Worm (Caenorhabditis elegans) whole organism, L1 larva: ENCODE data around the gene C55A6.7.

Experiments
- C16A3.4 ChIP-seq: fragments of 150-350 bp; optimal IDR thresholded peaks from 2 replicates; lab custom pipeline; 2014; ENCODE audit warnings: missing biosample characterization, missing genetic modification characterization
- F16B12.6 ChIP-seq: fragments of 150-350 bp; optimal IDR thresholded peaks from 2 replicates; lab custom pipeline; 2014; ENCODE audit warnings: missing biosample characterization, missing genetic modification characterization
- ama-1 ChIP-seq: fragments of 150-350 bp; optimal IDR thresholded peaks from 2 replicates; lab custom pipeline; 2014
- blmp-1 ChIP-seq: fragments of 150-350 bp; optimal IDR thresholded peaks from 2 replicates; lab custom pipeline; 2014; ENCODE audit warnings: missing biosample characterization, missing genetic modification characterization
- ceh-63 ChIP-seq: fragments of 200-800 bp; sonication (Bioruptor generic); optimal IDR thresholded peaks from 2 replicates; lab custom pipeline; 2018; ENCODE audit warnings: mild to moderate bottlenecking, missing genetic modification characterization, missing compliant biosample characterization
- ceh-8 ChIP-seq: fragments of 200-800 bp; sonication (Bioruptor generic); optimal IDR thresholded peaks from 2 replicates; lab custom pipeline; 2018; ENCODE audit warnings: mild to moderate bottlenecking, missing genetic modification characterization, moderate library complexity, missing compliant biosample characterization
- ceh-82 ChIP-seq, 3 experiments: fragments of 150-350 bp in 1 of 3; sonication (generic microtip) in 2 of 3; optimal IDR thresholded peaks; 2 replicates each; lab custom pipeline; 2014 to 2017; ENCODE audit warnings: missing biosample characterization in 3 of 3, missing genetic modification characterization in 3 of 3
- ceh-88 ChIP-seq: fragments of 200-800 bp; sonication (Bioruptor generic); IDR thresholded peaks from 2 replicates; pipeline ENCODE4 v1.3.6; 2022; ENCODE audit warnings: missing genetic modification characterization, missing compliant biosample characterization
- dpl-1 ChIP-seq, 3 experiments: fragments of 150-350 bp in 2 of 3; sonication (generic microtip) in 1 of 3; optimal IDR thresholded peaks; 2 replicates each; lab custom pipeline; 2014 to 2017; ENCODE audit warnings: missing biosample characterization in 3 of 3, missing genetic modification characterization in 3 of 3, missing genetic modification reagents in 3 of 3
- dsc-1 ChIP-seq: sonication (generic microtip); optimal IDR thresholded peaks from 2 replicates; lab custom pipeline; 2016; ENCODE audit warnings: mild to moderate bottlenecking, missing genetic modification characterization, missing compliant biosample characterization
- efl-1 ChIP-seq, 4 experiments: fragments of 150-350 bp; optimal IDR thresholded peaks in 3 of 4; peaks in 1 of 4; 1 replicate in 1 of 4; 2 replicates in 3 of 4; lab custom pipeline; 2014; ENCODE audit warnings: missing biosample characterization in 2 of 4, missing genetic modification characterization in 2 of 4, missing genetic modification reagents in 2 of 4
- efl-3 ChIP-seq: fragments of 200-800 bp; sonication (Bioruptor generic); optimal IDR thresholded peaks from 2 replicates; lab custom pipeline; 2018; ENCODE audit warnings: mild to moderate bottlenecking, missing genetic modification characterization, missing compliant biosample characterization
- egl-13 ChIP-seq: sonication (generic microtip); optimal IDR thresholded peaks from 2 replicates; lab custom pipeline; 2016; ENCODE audit warnings: missing genotype, missing genetic modification reagents, missing genetic modification characterization, missing compliant biosample characterization
- egl-27 ChIP-seq, 2 experiments: fragments of 150-350 bp in 1 of 2; sonication (generic microtip); optimal IDR thresholded peaks; 3 replicates each; lab custom pipeline; 2017 to 2018; ENCODE audit warnings: missing biosample characterization in 2 of 2, missing genetic modification characterization in 2 of 2, missing genetic modification reagents in 2 of 2
- elt-2 ChIP-seq: sonication (generic microtip); optimal IDR thresholded peaks from 2 replicates; lab custom pipeline; 2016; ENCODE audit warnings: missing genetic modification characterization, mild to moderate bottlenecking, inconsistent platforms, missing compliant biosample characterization, missing genetic modification reagents
- fkh-10 ChIP-seq: sonication (generic microtip); optimal IDR thresholded peaks from 2 replicates; lab custom pipeline; 2017; ENCODE audit warnings: missing biosample characterization, missing genetic modification reagents, missing genetic modification characterization
- fkh-4 ChIP-seq: sonication (generic microtip); optimal IDR thresholded peaks from 2 replicates; lab custom pipeline; 2016; ENCODE audit warnings: missing compliant biosample characterization, missing genetic modification characterization, borderline replicate concordance
- grh-1 ChIP-seq: fragments of 200-800 bp; sonication (Bioruptor generic); IDR thresholded peaks from 2 replicates; pipeline ENCODE4 v1.3.6; 2022; ENCODE audit warnings: missing genetic modification reagents, missing genetic modification characterization, missing compliant biosample characterization
- hlh-17 ChIP-seq: fragments of 200-800 bp; sonication (Bioruptor generic); optimal IDR thresholded peaks from 2 replicates; lab custom pipeline; 2018; ENCODE audit warnings: missing genetic modification characterization, mild to moderate bottlenecking, missing compliant biosample characterization, moderate library complexity, borderline replicate concordance
- irx-1 ChIP-seq: sonication (generic microtip); optimal IDR thresholded peaks from 2 replicates; lab custom pipeline; 2016; ENCODE audit warnings: missing genetic modification characterization, missing compliant biosample characterization
- isw-1 ChIP-seq: fragments of 200-800 bp; sonication (Bioruptor generic); IDR thresholded peaks from 2 replicates; pipeline ENCODE4 v1.3.6; 2022; ENCODE audit warnings: missing genetic modification characterization, missing compliant biosample characterization
- jun-1 ChIP-seq: fragments of 150-350 bp; optimal IDR thresholded peaks from 2 replicates; lab custom pipeline; 2014; ENCODE audit warnings: missing biosample characterization, missing genetic modification reagents, missing genetic modification characterization
- lin-13 ChIP-seq: fragments of 150-350 bp; optimal IDR thresholded peaks from 2 replicates; lab custom pipeline; 2014; ENCODE audit warnings: missing biosample characterization, missing genetic modification reagents, missing genetic modification characterization
- lin-14 ChIP-seq: fragments of 200-800 bp; sonication (Bioruptor generic); optimal IDR thresholded peaks from 2 replicates; lab custom pipeline; 2018; ENCODE audit warnings: mild to moderate bottlenecking, missing genetic modification characterization, moderate library complexity, missing compliant biosample characterization
- lir-3 ChIP-seq: sonication (generic microtip); optimal IDR thresholded peaks from 2 replicates; lab custom pipeline; 2016; ENCODE audit warnings: mild to moderate bottlenecking, missing genetic modification characterization, moderate library complexity, missing compliant biosample characterization; ENCODE audit not compliant: poor library complexity
- lsy-2 ChIP-seq, 2 experiments: fragments of 150-350 bp; optimal IDR thresholded peaks; 2 replicates each; lab custom pipeline; 2014; ENCODE audit warnings: missing biosample characterization in 2 of 2, missing genetic modification characterization in 2 of 2
- mep-1 ChIP-seq: fragments of 150-350 bp; optimal IDR thresholded peaks from 2 replicates; lab custom pipeline; 2014; ENCODE audit warnings: missing biosample characterization, missing genetic modification characterization
- nhr-19 ChIP-seq: fragments of 200-800 bp; sonication (Bioruptor generic); conservative IDR thresholded peaks from 2 replicates; pipeline ENCODE4 v1.3.6; 2022; ENCODE audit warnings: missing genetic modification characterization, missing compliant biosample characterization
- nhr-20 ChIP-seq: sonication (generic microtip); optimal IDR thresholded peaks from 2 replicates; lab custom pipeline; 2016; ENCODE audit warnings: mild to moderate bottlenecking, missing genetic modification characterization, missing compliant biosample characterization
- nhr-47 ChIP-seq: sonication (generic microtip); optimal IDR thresholded peaks from 2 replicates; lab custom pipeline; 2016; ENCODE audit warnings: mild to moderate bottlenecking, missing genetic modification characterization, moderate library complexity, missing compliant biosample characterization
- nhr-71 ChIP-seq: sonication (generic microtip); optimal IDR thresholded peaks from 2 replicates; lab custom pipeline; 2016; ENCODE audit warnings: mild to moderate bottlenecking, missing genetic modification characterization, moderate library complexity, missing compliant biosample characterization
- nhr-77 ChIP-seq: fragments of 150-350 bp; optimal IDR thresholded peaks from 2 replicates; lab custom pipeline; 2014; ENCODE audit warnings: missing biosample characterization, missing genetic modification characterization
- nhr-85 ChIP-seq: sonication (generic microtip); peaks from one replicate; lab custom pipeline; 2016; ENCODE audit warnings: missing genetic modification characterization, inconsistent platforms, missing compliant biosample characterization
- nhr-90 ChIP-seq: sonication (generic microtip); optimal IDR thresholded peaks from 2 replicates; lab custom pipeline; 2016; ENCODE audit warnings: mild to moderate bottlenecking, missing genetic modification characterization, missing compliant biosample characterization; ENCODE audit not compliant: poor library complexity
- pax-3 ChIP-seq: fragments of 200-800 bp; sonication (Bioruptor generic); optimal IDR thresholded peaks from 2 replicates; lab custom pipeline; 2018; ENCODE audit warnings: mild to moderate bottlenecking, missing genetic modification characterization, moderate library complexity, missing compliant biosample characterization
- rnt-1 ChIP-seq: sonication (generic microtip); optimal IDR thresholded peaks from 2 replicates; lab custom pipeline; 2016; ENCODE audit warnings: mild to moderate bottlenecking, missing genetic modification characterization, moderate library complexity, missing compliant biosample characterization
- snpc-4 ChIP-seq: fragments of 150-350 bp; optimal IDR thresholded peaks from 2 replicates; lab custom pipeline; 2014; ENCODE audit warnings: missing biosample characterization, missing genetic modification characterization
- snu-23 ChIP-seq: sonication (generic microtip); optimal IDR thresholded peaks from 2 replicates; lab custom pipeline; 2016; ENCODE audit warnings: missing genetic modification characterization, missing compliant biosample characterization
- sox-4 ChIP-seq: sonication (generic microtip); optimal IDR thresholded peaks from 2 replicates; lab custom pipeline; 2016; ENCODE audit warnings: missing genetic modification characterization, missing compliant biosample characterization
- sptf-1 ChIP-seq: fragments of 150-350 bp; optimal IDR thresholded peaks from 2 replicates; lab custom pipeline; 2014; ENCODE audit warnings: missing biosample characterization, missing genetic modification characterization
- swsn-7 ChIP-seq: sonication (generic microtip); optimal IDR thresholded peaks from 2 replicates; lab custom pipeline; 2016; ENCODE audit warnings: missing genetic modification characterization, missing compliant biosample characterization
- unc-130 ChIP-seq: fragments of 150-350 bp; optimal IDR thresholded peaks from 2 replicates; lab custom pipeline; 2017; ENCODE audit warnings: missing biosample characterization, missing genetic modification characterization, inconsistent platforms
- unc-86 ChIP-seq: sonication (generic microtip); optimal IDR thresholded peaks from 2 replicates; lab custom pipeline; 2016; ENCODE audit warnings: missing genetic modification characterization, missing compliant biosample characterization
- xbp-1 ChIP-seq: sonication (generic microtip); optimal IDR thresholded peaks from 2 replicates; lab custom pipeline; 2016; ENCODE audit warnings: missing genetic modification characterization, missing compliant biosample characterization
- ztf-11 ChIP-seq, 2 experiments: sonication (generic microtip); optimal IDR thresholded peaks; 2 replicates each; lab custom pipeline; 2016 to 2017; ENCODE audit warnings: missing genetic modification characterization in 2 of 2, missing biosample characterization in 1 of 2, missing compliant biosample characterization in 1 of 2

The C55A6.7 gene

ce11 chrV:11508773-11509172 lies 11.6 kb downstream of the C55A6.7 start, which contains the start of gene ttll-5 (continued):
- peak; percentile 7 for TF ChIP-seq nhr-20 (tag; lab: Kevin White, UChicago)
- no peak for TF ChIP-seq C16A3.4
- peak; percentile 77 for TF ChIP-seq nhr-85 (tag; lab: Kevin White, UChicago)
- no peak for TF ChIP-seq unc-86 (tag; lab: Kevin White, UChicago)
- no peak for TF ChIP-seq sptf-1
- no peak for TF ChIP-seq irx-1 (tag; lab: Kevin White, UChicago)
- no peak for TF ChIP-seq efl-3 (GFP tag; lab: Kevin White, UChicago)
- TF ChIP-seq blmp-1 (tag; lab: Kevin White, UChicago) = peak; percentile 62
- TF ChIP-seq hlh-17 (GFP tag; lab: Kevin White, UChicago) = no peak

DNA sequence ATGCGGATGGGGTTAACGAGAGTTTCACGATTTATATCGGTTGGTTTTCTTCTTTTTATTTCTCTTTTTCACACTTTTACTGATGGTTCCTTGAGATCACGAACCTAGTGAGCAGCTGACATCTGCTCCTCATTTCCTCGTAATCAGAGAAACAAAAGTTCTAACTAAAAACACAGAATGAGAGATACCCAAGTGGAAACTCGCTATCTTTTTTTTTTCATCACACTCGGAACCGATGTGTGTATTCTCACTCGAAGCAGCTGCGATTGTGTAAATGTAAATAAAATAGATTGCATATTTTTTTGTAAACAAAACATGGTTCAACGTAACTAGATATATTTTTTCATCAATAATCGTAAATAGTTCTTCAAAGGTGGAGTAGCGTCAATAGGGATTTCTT lies 14.0 kb downstream of the C55A6.7 start:
- TF ChIP-seq rnt-1 (tag; lab: Kevin White, UChicago) (peak; percentile 61), ceh-63 (GFP tag; lab: Kevin White, UChicago) (no peak), snu-23 (GFP tag; lab: Kevin White, UChicago) (peak; percentile 40), dpl-1 (GFP tag; optimal IDR thresholded peaks at IDR 0.05; lab: Kevin White, UChicago) (no peak), elt-2 (tag; lab: Kevin White, UChicago) (no peak), xbp-1 (tag; lab: Kevin White, UChicago) (no peak), egl-27 (tag; optimal IDR thresholded peaks at IDR 0.05; lab: Kevin White, UChicago) (no peak), nhr-90 (no peak), lin-13 (GFP tag; lab: Kevin White, UChicago) (no peak), efl-1 (optimal IDR thresholded peaks at IDR 0.05; lab: Kevin White, UChicago) (peak in 1 of 2 experiments; percentile 18), efl-1 (GFP tag; optimal IDR thresholded peaks at IDR 0.05 in 1 of 2; lab: Kevin White, UChicago) (no peak), nhr-19 (GFP tag; lab: Robert Waterston, UW) (peak; percentile 48), ama-1 (lab: Kevin White, UChicago) (no peak), nhr-71 (tag; lab: Kevin White, UChicago) (peak; percentile 72), unc-130 (tag; lab: Kevin White, UChicago) (peak; percentile 27), mep-1 (tag; lab: Kevin White, UChicago) (peak; percentile 43), dsc-1 (peak; percentile 98), lsy-2 (tag; optimal IDR thresholded peaks at IDR 0.05; lab: Kevin White, UChicago) (peak; percentile 30 to 56), nhr-20 (tag; lab: Kevin White, UChicago) (peak; percentile 33), fkh-4 (peak; percentile 85), lin-14 (GFP tag; lab: Kevin White, UChicago) (peak; percentile 88)
- TF ChIP-seq, all 84 proteins: peak for 12

DNA sequence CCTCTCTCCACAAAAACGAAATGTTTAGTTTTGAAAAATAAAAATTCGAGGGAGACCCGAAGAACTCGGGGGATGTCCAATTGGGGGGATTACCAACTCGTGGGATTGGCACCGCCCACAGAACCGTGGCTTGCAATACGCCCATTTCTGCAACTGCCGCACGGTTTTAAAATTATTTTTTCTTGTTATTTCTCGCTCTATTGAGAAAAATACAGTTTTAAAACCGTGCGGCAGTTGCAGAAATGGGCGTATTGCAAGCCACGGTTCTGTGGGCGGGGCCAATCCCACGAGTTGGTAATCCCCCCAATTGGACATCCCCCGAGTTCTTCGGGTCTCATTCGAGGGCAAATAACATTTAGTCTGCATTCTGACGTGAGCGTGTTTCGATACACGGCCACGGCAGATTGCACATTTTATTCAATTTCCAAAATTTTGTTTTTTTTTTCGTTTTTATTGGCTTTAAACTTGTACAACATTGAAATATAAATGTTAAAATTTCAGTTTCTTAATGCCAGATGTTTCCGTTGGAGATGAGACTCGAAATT lies 15.4 kb downstream of the C55A6.7 start, which contains the start of the genes C55A6.1 and C55A6.10:
Gene C55A6.1, minus strand, starts transcription at position 116 of the 545 bp plus-strand sequence.
Gene C55A6.10, plus strand, starts transcription at position 495 of the 545 bp plus-strand sequence.
- TF ChIP-seq F16B12.6 (tag; lab: Kevin White, UChicago) (peak; percentile 93), lir-3 (tag; lab: Kevin White, UChicago) (peak; percentile 66), jun-1 (peak; percentile 30), nhr-71 (tag; lab: Kevin White, UChicago) (peak; percentile 86), egl-13 (tag; lab: Kevin White, UChicago) (peak; percentile 52), nhr-77 (tag; lab: Kevin White, UChicago) (peak; percentile 37), ceh-8 (peak; percentile 44), swsn-7 (tag; lab: Kevin White, UChicago) (peak; percentile 79), sox-4 (tag; lab: Kevin White, UChicago) (peak; percentile 17), isw-1 (GFP tag; lab: Robert Waterston, UW) (peak; percentile 59), pax-3 (peak; percentile 20), ceh-82 (tag; optimal IDR thresholded peaks at IDR 0.05; lab: Kevin White, UChicago) (peak in 2 of 3 experiments; percentile 9 to 41), snu-23 (GFP tag; lab: Kevin White, UChicago) (peak; percentile 84), dpl-1 (GFP tag; optimal IDR thresholded peaks at IDR 0.05; lab: Kevin White, UChicago) (peak; percentile 35 to 67 (median 50)), ztf-11 (tag; optimal IDR thresholded peaks at IDR 0.05; lab: Kevin White, UChicago) (peak in 1 of 2 experiments; percentile 68), fkh-10 (GFP tag; lab: Kevin White, UChicago) (peak; percentile 60), nhr-47 (tag; lab: Kevin White, UChicago) (peak; percentile 85), grh-1 (peak; percentile 64), C16A3.4 (peak; percentile 62), xbp-1 (tag; lab: Kevin White, UChicago) (peak; percentile 65), blmp-1 (tag; lab: Kevin White, UChicago) (peak; percentile 52), rnt-1 (tag; lab: Kevin White, UChicago) (peak; percentile 59), lsy-2 (tag; optimal IDR thresholded peaks at IDR 0.05; lab: Kevin White, UChicago) (peak; percentile 56 to 73), ceh-88 (GFP tag; lab: Robert Waterston, UW) (peak; percentile 54; the same call in 1 of the 2 replicates), unc-130 (tag; lab: Kevin White, UChicago) (peak; percentile 18), snpc-4 (tag; lab: Kevin White, UChicago) (peak; percentile 17), nhr-90 (peak; percentile 79), nhr-19 (GFP tag; lab: Robert Waterston, UW) (peak; percentile 68), dsc-1 (peak; percentile 30)
